Worm (Caenorhabditis elegans): Measurements from ENCODE around the gene F38A5.6.

- TF ChIP-seq him-1 (tag; optimal IDR thresholded peaks at IDR 0.05) (no peak), dao-5 (tag; optimal IDR thresholded peaks at IDR 0.05) (no peak), W03F9.2 (tag; optimal IDR thresholded peaks at IDR 0.05) (no peak)
Measured at ce11 chrIV:6552036-6552435, 45.2 kb downstream of the F38A5.6 start.
